Worm (Caenorhabditis elegans): ENCODE results near the gene R160.13.

The R160.13 gene

DNA sequence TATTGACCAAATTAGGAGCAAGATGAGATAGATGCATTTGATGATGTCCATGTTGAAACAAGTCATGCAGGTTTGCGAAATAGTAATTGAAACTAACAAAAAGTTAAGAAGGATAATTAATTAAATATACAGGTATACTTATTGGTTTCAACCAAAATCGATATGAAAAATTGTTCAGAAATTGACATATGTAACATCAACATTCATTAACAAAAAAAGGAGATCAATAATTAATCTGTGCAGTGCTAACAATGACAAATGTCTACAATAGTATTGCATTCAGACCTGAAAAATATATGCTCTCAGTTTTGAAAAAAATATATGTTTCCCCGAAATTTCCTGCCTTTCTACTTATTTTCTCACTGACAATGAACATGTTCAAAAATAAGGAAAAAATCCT lies 2.5 kb downstream of the R160.13 start, which contains the start of gene R160.4:
TSS of gene R160.4 (minus strand) at position 101 of the 400 bp plus-strand sequence.
- TF ChIP-seq zag-1 (tag; optimal IDR thresholded peaks at IDR 0.05) (no peak), alr-1 (tag; optimal IDR thresholded peaks at IDR 0.05) (no peak), nhr-23 (tag; optimal IDR thresholded peaks at IDR 0.05) (no peak), nhr-11 (tag; optimal IDR thresholded peaks at IDR 0.05) (no peak), egl-27 (tag; optimal IDR thresholded peaks at IDR 0.05) (no peak), sma-9 (GFP tag; optimal IDR thresholded peaks at IDR 0.05) (no peak), sma-9 (tag; optimal IDR thresholded peaks at IDR 0.05) (no peak), unc-39 (tag; optimal IDR thresholded peaks at IDR 0.05) (no peak), unc-55 (GFP tag; optimal IDR thresholded peaks at IDR 0.05) (no peak), C34F6.9 (tag; optimal IDR thresholded peaks at IDR 0.05) (no peak), nhr-21 (tag; optimal IDR thresholded peaks at IDR 0.05) (no peak)

ce11 chrX:4367414-4367813 lies 3.9 kb downstream of the R160.13 start, which contains the start of gene R160.10:
TSS of gene R160.10 (minus strand) at chrX:4367514.
- no peak for TF ChIP-seq mdl-1 (tag; optimal IDR thresholded peaks at IDR 0.05)
- TF ChIP-seq ztf-11 (tag; optimal IDR thresholded peaks at IDR 0.05) = no peak
- no peak for TF ChIP-seq unc-39 (tag; optimal IDR thresholded peaks at IDR 0.05)
- no peak for TF ChIP-seq mbf-1 (tag; optimal IDR thresholded peaks at IDR 0.05)
- TF ChIP-seq nhr-23 (tag; optimal IDR thresholded peaks at IDR 0.05) = no peak
- TF ChIP-seq nhr-237 (tag; optimal IDR thresholded peaks at IDR 0.05) = no peak
- no peak for TF ChIP-seq lin-11 (tag; optimal IDR thresholded peaks at IDR 0.05)
- no peak for TF ChIP-seq egl-27 (tag; optimal IDR thresholded peaks at IDR 0.05)
- no peak for TF ChIP-seq ZK546.5 (tag; optimal IDR thresholded peaks at IDR 0.05)
- no peak for TF ChIP-seq lin-39 (tag; optimal IDR thresholded peaks at IDR 0.05)
- no peak for TF ChIP-seq nhr-11 (tag; optimal IDR thresholded peaks at IDR 0.05)
- no peak for TF ChIP-seq nhr-25 (tag; optimal IDR thresholded peaks at IDR 0.05)
- no peak for TF ChIP-seq elt-1 (tag; optimal IDR thresholded peaks at IDR 0.05)

ce11 chrX:4366231-4366630 lies 5.1 kb downstream of the R160.13 start, which contains the start of gene R160.3:
TSS of gene R160.3 (minus strand) at chrX:4366331.
- TF ChIP-seq lin-13 (GFP tag; optimal IDR thresholded peaks at IDR 0.05) (no peak), F13H6.1 (tag; optimal IDR thresholded peaks at IDR 0.05) (no peak), nhr-6 (tag; optimal IDR thresholded peaks at IDR 0.05) (no peak), mab-5 (tag; optimal IDR thresholded peaks at IDR 0.05) (no peak), unc-62 (GFP tag; optimal IDR thresholded peaks at IDR 0.05) (no peak), sem-4 (tag; optimal IDR thresholded peaks at IDR 0.05) (no peak), alr-1 (tag; optimal IDR thresholded peaks at IDR 0.05) (no peak), Y55F3AM.14 (GFP tag; optimal IDR thresholded peaks at IDR 0.05) (no peak), dmd-4 (tag; optimal IDR thresholded peaks at IDR 0.05) (no peak), egl-27 (tag; optimal IDR thresholded peaks at IDR 0.05) (no peak), lin-11 (tag; optimal IDR thresholded peaks at IDR 0.05) (no peak), mdl-1 (tag; optimal IDR thresholded peaks at IDR 0.05) (no peak), fos-1 (tag; optimal IDR thresholded peaks at IDR 0.05) (no peak)

- TF ChIP-seq sem-4 (tag; optimal IDR thresholded peaks at IDR 0.05) (no peak), nhr-129 (tag; optimal IDR thresholded peaks at IDR 0.05) (no peak), unc-39 (tag; optimal IDR thresholded peaks at IDR 0.05) (no peak), nhr-77 (tag; optimal IDR thresholded peaks at IDR 0.05) (no peak), mdl-1 (tag; optimal IDR thresholded peaks at IDR 0.05) (no peak)
Measured at ce11 chrX:4364877-4365276, 6.4 kb downstream of the R160.13 start, which contains the start of gene F14H12.8. TSS of gene F14H12.8 (minus strand) at chrX:4364977.

- TF ChIP-seq skn-1 (tag; optimal IDR thresholded peaks at IDR 0.05) (no peak), ztf-1 (GFP tag; conservative IDR thresholded peaks at IDR 0.05) (no peak), ceh-16 (tag; optimal IDR thresholded peaks at IDR 0.05) (no peak), ceh-82 (tag; optimal IDR thresholded peaks at IDR 0.05) (no peak), sma-9 (GFP tag; optimal IDR thresholded peaks at IDR 0.05) (no peak), sma-9 (tag; optimal IDR thresholded peaks at IDR 0.05) (no peak), peb-1 (tag; optimal IDR thresholded peaks at IDR 0.05) (no peak), mdl-1 (tag; optimal IDR thresholded peaks at IDR 0.05) (no peak), elt-3 (tag; optimal IDR thresholded peaks at IDR 0.05) (no peak), lin-13 (GFP tag; optimal IDR thresholded peaks at IDR 0.05) (no peak), crh-2 (tag; optimal IDR thresholded peaks at IDR 0.05) (no peak), mbf-1 (tag; optimal IDR thresholded peaks at IDR 0.05) (no peak), unc-55 (GFP tag; optimal IDR thresholded peaks at IDR 0.05) (no peak), zag-1 (tag; optimal IDR thresholded peaks at IDR 0.05) (no peak), Y55F3AM.14 (GFP tag; optimal IDR thresholded peaks at IDR 0.05) (no peak), dmd-4 (tag; optimal IDR thresholded peaks at IDR 0.05) (no peak), blmp-1 (tag; optimal IDR thresholded peaks at IDR 0.05; ENCODE audit: insufficient read depth) (no peak), sma-3 (GFP tag; optimal IDR thresholded peaks at IDR 0.05) (no peak), unc-62 (GFP tag; optimal IDR thresholded peaks at IDR 0.05) (no peak), lin-39 (tag; optimal IDR thresholded peaks at IDR 0.05) (no peak), nhr-23 (tag; optimal IDR thresholded peaks at IDR 0.05) (no peak)
Measured at ce11 chrX:4363200-4363599, 8.1 kb downstream of the R160.13 start, which contains the start of gene F14H12.17. TSS of gene F14H12.17 (minus strand) at chrX:4363300.

Data from whole organism, L2 larva.